Fruit fly (Drosophila melanogaster) whole organism: ENCODE measurements around the gene rdgC.

Experiments
- CG8478 ChIP-seq: fragments of >200 bp; optimal IDR thresholded peaks from 2 replicates; lab custom pipeline; 2018; ENCODE audit warnings: inconsistent platforms
- Dll ChIP-seq: fragments of >200 bp; optimal IDR thresholded peaks from 2 replicates; lab custom pipeline; 2017
- pan ChIP-seq: fragments of >200 bp; optimal IDR thresholded peaks from 2 replicates; lab custom pipeline; 2017
- usp ChIP-seq: fragments of >200 bp; optimal IDR thresholded peaks from 2 replicates; lab custom pipeline; 2017; ENCODE audit warnings: missing biosample characterization, missing genetic modification characterization, mixed read lengths

DNA sequence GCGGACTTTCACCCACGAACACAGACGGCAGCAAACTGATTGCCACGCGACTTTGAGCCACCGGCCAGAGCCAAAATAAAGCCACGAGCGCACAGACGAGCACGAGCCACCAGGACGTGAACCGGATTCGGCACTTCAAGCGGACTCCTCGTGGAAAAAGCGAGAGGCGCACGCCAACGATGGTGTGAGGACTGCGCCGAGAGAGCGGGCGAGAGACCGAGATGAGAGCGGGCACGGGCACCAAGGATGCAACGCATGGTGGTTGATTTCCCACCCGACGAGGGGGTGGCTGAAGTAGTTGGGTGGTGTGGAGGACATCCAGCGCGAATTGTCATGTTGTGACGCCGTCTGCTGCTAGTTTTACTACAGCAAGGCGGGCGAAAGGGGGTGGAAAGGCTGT is 47.2 kb downstream of the rdgC start, which contains the start of gene gogo:
- TF ChIP-seq pan (no peak), CG8478 (no peak), Dll (no peak), usp (GFP tag; lab: Kevin White, UChicago) (no peak)
